Worm (Caenorhabditis elegans) whole organism, L4 larva: ENCODE measurements around the gene mai-1.
A peak's percentile ranks its signal among the peaks of the same experiment; 100 is the strongest.

ENCODE experiments used
- Y5F2A.4 ChIP-seq: fragments of 200-800 bp; sonication (Bioruptor generic); optimal IDR thresholded peaks from 2 replicates; lab custom pipeline; 2018; ENCODE audit warnings: mild to moderate bottlenecking, missing genetic modification characterization, missing compliant biosample characterization
- ceh-44 ChIP-seq: fragments of 200-800 bp; sonication (Bioruptor generic); IDR thresholded peaks from 2 replicates; pipeline ENCODE4 v1.3.6; 2022; ENCODE audit warnings: missing genetic modification reagents, missing genetic modification characterization, missing compliant biosample characterization
- daf-16 ChIP-seq, 3 experiments: sonication (generic microtip); optimal IDR thresholded peaks; 2 replicates each; lab custom pipeline; 2016 to 2017; ENCODE audit warnings: missing genetic modification characterization in 3 of 3, missing genetic modification reagents in 3 of 3, mild to moderate bottlenecking in 2 of 3, missing compliant biosample characterization in 2 of 3, missing biosample characterization in 1 of 3, moderate library complexity in 1 of 3
- daf-8 ChIP-seq: fragments of 200-800 bp; sonication (Bioruptor generic); IDR thresholded peaks from 2 replicates; pipeline ENCODE4 v1.3.6; 2022; ENCODE audit warnings: missing genetic modification characterization, missing compliant biosample characterization
- fkh-10 ChIP-seq: fragments of 150-350 bp; optimal IDR thresholded peaks from 2 replicates; lab custom pipeline; 2014; ENCODE audit warnings: missing biosample characterization, missing genetic modification reagents, missing genetic modification characterization
- lin-29 ChIP-seq: fragments of 200-800 bp; sonication (Bioruptor generic); IDR thresholded peaks from 2 replicates; pipeline ENCODE4 v1.3.6; 2022; ENCODE audit warnings: missing genetic modification reagents, missing genetic modification characterization, missing compliant biosample characterization
- lsy-2 ChIP-seq, 2 experiments: fragments of 150-350 bp in 1 of 2; sonication (generic microtip) in 1 of 2; optimal IDR thresholded peaks; 2 replicates each; lab custom pipeline; 2014 to 2017; ENCODE audit warnings: missing biosample characterization in 2 of 2, missing genetic modification characterization in 2 of 2
- nhr-28 ChIP-seq: fragments of 150-350 bp; optimal IDR thresholded peaks from 2 replicates; lab custom pipeline; 2014; ENCODE audit warnings: missing biosample characterization, missing genetic modification characterization
- nhr-42 ChIP-seq: fragments of 200-800 bp; sonication (Bioruptor generic); IDR thresholded peaks from 2 replicates; pipeline ENCODE4 v1.3.6; 2022; ENCODE audit warnings: missing genetic modification characterization, missing compliant biosample characterization
- unc-39 ChIP-seq: sonication (generic microtip); optimal IDR thresholded peaks from 2 replicates; lab custom pipeline; 2017; ENCODE audit warnings: missing biosample characterization, missing genetic modification characterization
- unc-62 ChIP-seq, 3 experiments: fragments of 150-350 bp in 1 of 3; sonication (generic microtip); optimal IDR thresholded peaks in 2 of 3; peaks in 1 of 3; 1 replicate in 1 of 3; 2 replicates in 2 of 3; lab custom pipeline; 2014 to 2017; ENCODE audit warnings: missing biosample characterization in 3 of 3, missing genetic modification characterization in 3 of 3, missing genetic modification reagents in 3 of 3, missing genotype in 1 of 3

DNA sequence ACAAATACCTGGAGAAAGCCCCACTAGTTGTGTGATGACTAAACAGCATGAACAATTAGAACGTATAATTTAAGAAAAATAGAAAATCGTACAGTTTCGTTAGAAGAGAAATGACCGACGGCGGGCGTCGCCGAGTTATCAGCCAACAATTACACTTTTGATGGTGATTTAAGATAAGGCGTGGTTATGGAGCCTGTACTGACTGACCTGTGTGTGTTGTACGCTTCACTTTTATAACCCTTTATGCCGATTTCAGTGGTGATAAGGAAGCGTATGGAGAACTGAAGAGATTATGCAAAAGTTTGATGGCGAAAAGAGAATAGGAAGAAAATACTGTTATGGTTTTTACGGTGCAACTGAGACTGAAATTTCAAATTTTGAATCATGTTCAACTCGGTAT, 36.7 kb upstream of the mai-1 start:
- peak; percentile 92 for TF ChIP-seq nhr-28
- peak in 1 of 2 experiments; percentile 31 for TF ChIP-seq daf-16 (GFP tag; optimal IDR thresholded peaks at IDR 0.05; lab: Kevin White, UChicago)
- TF ChIP-seq daf-16 (tag; optimal IDR thresholded peaks at IDR 0.05; lab: Kevin White, UChicago) = peak; percentile 84
- no peak for TF ChIP-seq lsy-2 (tag; optimal IDR thresholded peaks at IDR 0.05; lab: Kevin White, UChicago)
- peak in 1 of 2 experiments; percentile 69 for TF ChIP-seq unc-62 (GFP tag; optimal IDR thresholded peaks at IDR 0.05 in 1 of 2; lab: Kevin White, UChicago)
- no peak for TF ChIP-seq unc-62 (tag; optimal IDR thresholded peaks at IDR 0.05; lab: Kevin White, UChicago)
- no peak for TF ChIP-seq nhr-42 (GFP tag; lab: Robert Waterston, UW)
- no peak for TF ChIP-seq Y5F2A.4
- no peak for TF ChIP-seq daf-8 (GFP tag; lab: Robert Waterston, UW)
- TF ChIP-seq fkh-10 (GFP tag; lab: Kevin White, UChicago) = no peak
- TF ChIP-seq ceh-44 (GFP tag; lab: Robert Waterston, UW) = no peak
- no peak for TF ChIP-seq unc-39 (tag; lab: Kevin White, UChicago)
- no peak for TF ChIP-seq lin-29 (GFP tag; lab: Robert Waterston, UW)
